Fruit fly (Drosophila melanogaster) whole organism, larva: ENCODE measurements around the gene CG6168.

Source experiments
- noc ChIP-seq: fragments of 200-800 bp; sonication (Bioruptor generic); optimal IDR thresholded peaks from 3 replicates; lab custom pipeline; 2019; ENCODE audit warnings: missing biosample characterization, mild to moderate bottlenecking, missing genetic modification characterization, moderate library complexity

The CG6168 gene

dm6 chr3L:11308498-11308897 lies 13.0 kb downstream of the CG6168 start:
- TF ChIP-seq noc (tag; lab: Kevin White, UChicago) = no peak

- TF ChIP-seq noc (tag; lab: Kevin White, UChicago) = no peak
Observed at dm6 chr3L:11307032-11307356, 14.5 kb downstream of the CG6168 start.

dm6 chr3L:11306145-11307031 lies 15.1 kb downstream of the CG6168 start:
- no peak for TF ChIP-seq noc (tag; lab: Kevin White, UChicago)

- no peak for TF ChIP-seq noc (tag; lab: Kevin White, UChicago)
Observed at dm6 chr3L:11305316-11305715, 16.2 kb downstream of the CG6168 start.

- no peak for TF ChIP-seq noc (tag; lab: Kevin White, UChicago)
Observed at dm6 chr3L:11303414-11304205, 17.9 kb downstream of the CG6168 start.

- no peak for TF ChIP-seq noc (tag; lab: Kevin White, UChicago)
Observed at dm6 chr3L:11302906-11303305, 18.6 kb downstream of the CG6168 start.

- TF ChIP-seq noc (tag; lab: Kevin White, UChicago) = no peak
Observed at dm6 chr3L:11299216-11299615, 22.3 kb downstream of the CG6168 start.

- no peak for TF ChIP-seq noc (tag; lab: Kevin White, UChicago)
Observed at dm6 chr3L:11298371-11299070, 23.0 kb downstream of the CG6168 start.

- no peak for TF ChIP-seq noc (tag; lab: Kevin White, UChicago)
Observed at dm6 chr3L:11297595-11298370, 23.7 kb downstream of the CG6168 start.

- peak; percentile 26 for TF ChIP-seq noc (tag; lab: Kevin White, UChicago)
Observed at dm6 chr3L:11296801-11297177, 24.7 kb downstream of the CG6168 start.

- TF ChIP-seq noc (tag; lab: Kevin White, UChicago) = peak; percentile 85
Observed at dm6 chr3L:11296150-11296800, 25.2 kb downstream of the CG6168 start.

- no peak for TF ChIP-seq noc (tag; lab: Kevin White, UChicago)
Observed at dm6 chr3L:11295777-11296149, 25.8 kb downstream of the CG6168 start, which contains the start of gene Dyro. TSS of gene Dyro (minus strand) at chr3L:11295919.

- TF ChIP-seq noc (tag; lab: Kevin White, UChicago) = no peak
Observed at dm6 chr3L:11295164-11295516, 26.4 kb downstream of the CG6168 start.

dm6 chr3L:11294496-11295163 lies 26.9 kb downstream of the CG6168 start:
- no peak for TF ChIP-seq noc (tag; lab: Kevin White, UChicago)
